Worm (Caenorhabditis elegans) whole organism, midembryonic: Measurements from ENCODE around the gene EEED8.13.
A peak's percentile ranks its signal among the peaks of the same experiment; 100 is the strongest.

ENCODE experiments used
- T22C8.4 ChIP-seq: fragments of 200-800 bp; sonication (Bioruptor generic); IDR thresholded peaks from 2 replicates; pipeline ENCODE4 v1.3.6; 2022; ENCODE audit warnings: missing genetic modification characterization, missing compliant biosample characterization
- cog-1 ChIP-seq: sonication (generic microtip); optimal IDR thresholded peaks from 2 replicates; lab custom pipeline; 2016; ENCODE audit warnings: missing genetic modification characterization, missing compliant biosample characterization
- flt-1 ChIP-seq: fragments of 200-800 bp; sonication (Bioruptor generic); IDR thresholded peaks from 2 replicates; pipeline ENCODE4 v1.3.6; 2022; ENCODE audit warnings: missing genetic modification characterization, missing compliant biosample characterization
- klf-2 ChIP-seq: fragments of 200-800 bp; sonication (Bioruptor generic); conservative IDR thresholded peaks from 2 replicates; pipeline ENCODE4 v1.3.6; 2022; ENCODE audit warnings: missing genetic modification reagents, missing genetic modification characterization, missing compliant biosample characterization
- med-1 ChIP-seq: sonication (generic microtip); optimal IDR thresholded peaks from 2 replicates; lab custom pipeline; 2017; ENCODE audit warnings: missing genetic modification characterization, mild to moderate bottlenecking, missing compliant biosample characterization, antibody characterized with exemption, missing genetic modification reagents; ENCODE audit not compliant: insufficient read depth
- ref-1 ChIP-seq: fragments of 200-800 bp; sonication (Bioruptor generic); conservative IDR thresholded peaks from 2 replicates; pipeline ENCODE4 v1.3.6; 2022; ENCODE audit warnings: missing genetic modification reagents, missing genetic modification characterization, missing compliant biosample characterization
- tab-1 ChIP-seq: fragments of 200-800 bp; sonication (Bioruptor generic); IDR thresholded peaks from 2 replicates; pipeline ENCODE4 v1.3.6; 2022; ENCODE audit warnings: missing genetic modification characterization, missing compliant biosample characterization
- ztf-23 ChIP-seq: fragments of 200-800 bp; sonication (Bioruptor generic); IDR thresholded peaks from 2 replicates; pipeline ENCODE4 v1.3.6; 2022; ENCODE audit warnings: missing genetic modification reagents, missing genetic modification characterization, missing compliant biosample characterization
- ztf-29 ChIP-seq: fragments of 200-800 bp; sonication (Bioruptor generic); IDR thresholded peaks from 2 replicates; pipeline ENCODE4 v1.3.6; 2022; ENCODE audit warnings: missing genetic modification reagents, missing genetic modification characterization, missing compliant biosample characterization

Gene EEED8.13

ce11 chrII:5447381-5447780 is 35.0 kb upstream of the EEED8.13 start, which contains the start of gene cex-1:
cex-1 (plus strand) TSS chrII:5447681.
- no peak for TF ChIP-seq ref-1
- no peak for TF ChIP-seq ztf-23
- no peak for TF ChIP-seq T22C8.4 (GFP tag; lab: Robert Waterston, UW)
- TF ChIP-seq cog-1 (tag; lab: Kevin White, UChicago) = no peak
- TF ChIP-seq klf-2 (GFP tag; lab: Robert Waterston, UW) = no peak
- no peak for TF ChIP-seq tab-1 (GFP tag; lab: Robert Waterston, UW)
- no peak for TF ChIP-seq ztf-29 (GFP tag; lab: Robert Waterston, UW)
- TF ChIP-seq flt-1 = no peak
- no peak for TF ChIP-seq med-1 (GFP tag; lab: Kevin White, UChicago)

DNA sequence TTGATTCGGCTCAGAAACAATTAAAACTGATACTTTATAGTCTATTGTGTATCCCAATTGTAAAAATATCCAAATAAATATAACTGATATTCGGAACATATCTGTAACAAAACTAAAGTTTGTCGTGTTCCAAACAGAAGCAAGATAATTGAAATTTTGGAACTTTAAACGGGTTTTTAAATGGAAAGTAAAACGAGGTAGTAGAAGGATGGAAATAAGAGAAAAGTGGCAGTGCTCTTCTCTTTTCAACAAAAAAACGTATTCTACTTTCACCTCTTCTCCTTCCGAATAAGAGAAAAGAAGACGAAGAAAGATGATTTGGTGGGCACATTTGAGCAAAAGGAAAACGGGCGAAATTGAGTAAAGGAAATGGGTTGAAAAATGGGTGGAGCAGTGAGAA is 34.1 kb upstream of the EEED8.13 start, which contains the start of gene nmr-1:
Gene nmr-1, minus strand, starts transcription at position 101 of the 400 bp plus-strand sequence.
- no peak for TF ChIP-seq flt-1
- TF ChIP-seq T22C8.4 (GFP tag; lab: Robert Waterston, UW) = no peak
- no peak for TF ChIP-seq klf-2 (GFP tag; lab: Robert Waterston, UW)
- TF ChIP-seq cog-1 (tag; lab: Kevin White, UChicago) = no peak
- no peak for TF ChIP-seq ref-1
- TF ChIP-seq med-1 (GFP tag; lab: Kevin White, UChicago) = no peak
- no peak for TF ChIP-seq ztf-23
- no peak for TF ChIP-seq tab-1 (GFP tag; lab: Robert Waterston, UW)
- TF ChIP-seq ztf-29 (GFP tag; lab: Robert Waterston, UW) = no peak

DNA sequence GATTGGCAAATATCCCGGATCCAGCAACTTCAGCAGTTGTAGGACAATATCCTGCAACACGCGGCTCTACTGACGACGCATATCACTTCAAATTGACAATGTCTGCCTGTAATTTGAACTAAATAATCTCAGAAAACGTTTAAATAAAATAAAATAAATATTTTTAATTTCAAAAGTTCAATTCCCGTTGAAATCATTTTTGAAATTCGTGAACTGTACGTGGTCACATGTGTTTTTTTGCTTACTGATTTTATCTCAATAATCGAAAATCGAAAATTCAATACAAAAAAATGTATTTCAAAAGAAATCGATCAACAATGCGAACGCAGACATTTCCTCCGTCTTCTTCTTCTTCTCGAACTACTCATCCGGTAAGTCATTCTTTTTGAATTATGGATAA is 25.2 kb upstream of the EEED8.13 start, which contains the start of gene F07F6.1:
Gene F07F6.1, plus strand, starts transcription at position 301 of the 400 bp plus-strand sequence.
- TF ChIP-seq cog-1 (tag; lab: Kevin White, UChicago) (no peak), ztf-29 (GFP tag; lab: Robert Waterston, UW) (no peak), med-1 (GFP tag; lab: Kevin White, UChicago) (no peak), klf-2 (GFP tag; lab: Robert Waterston, UW) (no peak), T22C8.4 (GFP tag; lab: Robert Waterston, UW) (no peak), ztf-23 (no peak), flt-1 (no peak), tab-1 (GFP tag; lab: Robert Waterston, UW) (no peak), ref-1 (no peak)

DNA sequence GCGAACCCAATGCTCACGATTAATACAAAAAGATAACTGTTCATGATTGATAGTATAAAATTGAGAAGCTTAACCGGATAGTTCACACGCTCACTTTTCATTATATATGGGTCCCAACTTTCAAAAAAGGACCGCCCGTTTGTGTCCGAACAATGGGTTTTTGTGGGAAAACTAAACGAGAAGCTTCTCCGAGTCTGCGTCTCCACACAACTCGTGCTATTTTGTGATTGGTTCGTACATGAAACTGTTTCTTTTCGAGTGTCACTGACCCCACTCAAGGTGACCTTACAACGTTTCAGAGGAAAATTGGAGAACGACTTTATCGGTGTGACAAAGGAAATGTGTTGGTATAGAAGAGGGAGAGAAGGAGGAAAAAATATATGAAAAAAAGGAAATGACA is 24.5 kb upstream of the EEED8.13 start, which contains the start of gene dct-5:
Gene dct-5, minus strand, starts transcription at position 101 of the 400 bp plus-strand sequence.
- no peak for TF ChIP-seq med-1 (GFP tag; lab: Kevin White, UChicago)
- no peak for TF ChIP-seq tab-1 (GFP tag; lab: Robert Waterston, UW)
- TF ChIP-seq klf-2 (GFP tag; lab: Robert Waterston, UW) = no peak
- no peak for TF ChIP-seq ztf-23
- TF ChIP-seq T22C8.4 (GFP tag; lab: Robert Waterston, UW) = no peak
- no peak for TF ChIP-seq flt-1
- no peak for TF ChIP-seq cog-1 (tag; lab: Kevin White, UChicago)
- TF ChIP-seq ztf-29 (GFP tag; lab: Robert Waterston, UW) = no peak
- TF ChIP-seq ref-1 = no peak

ce11 chrII:5433069-5433468 is 20.7 kb upstream of the EEED8.13 start, which contains the start of gene srx-114:
srx-114 (minus strand) TSS chrII:5433169.
- TF ChIP-seq cog-1 (tag; lab: Kevin White, UChicago) (no peak), klf-2 (GFP tag; lab: Robert Waterston, UW) (no peak), med-1 (GFP tag; lab: Kevin White, UChicago) (no peak), ztf-29 (GFP tag; lab: Robert Waterston, UW) (no peak), T22C8.4 (GFP tag; lab: Robert Waterston, UW) (no peak), ztf-23 (no peak), flt-1 (no peak), tab-1 (GFP tag; lab: Robert Waterston, UW) (no peak), ref-1 (no peak)

- TF ChIP-seq ztf-29 (GFP tag; lab: Robert Waterston, UW) = no peak
- no peak for TF ChIP-seq T22C8.4 (GFP tag; lab: Robert Waterston, UW)
- TF ChIP-seq tab-1 (GFP tag; lab: Robert Waterston, UW) = no peak
- no peak for TF ChIP-seq med-1 (GFP tag; lab: Kevin White, UChicago)
- no peak for TF ChIP-seq ref-1
- no peak for TF ChIP-seq cog-1 (tag; lab: Kevin White, UChicago)
- TF ChIP-seq klf-2 (GFP tag; lab: Robert Waterston, UW) = no peak
- no peak for TF ChIP-seq flt-1
- no peak for TF ChIP-seq ztf-23
These were observed 17.3 kb upstream of the EEED8.13 start, which contains the start of the genes F07F6.4 and F07F6.2 for ce11 chrII:5429522-5430257. F07F6.4 (minus strand) TSS chrII:5429572. F07F6.2 (plus strand) TSS chrII:5430207.

DNA sequence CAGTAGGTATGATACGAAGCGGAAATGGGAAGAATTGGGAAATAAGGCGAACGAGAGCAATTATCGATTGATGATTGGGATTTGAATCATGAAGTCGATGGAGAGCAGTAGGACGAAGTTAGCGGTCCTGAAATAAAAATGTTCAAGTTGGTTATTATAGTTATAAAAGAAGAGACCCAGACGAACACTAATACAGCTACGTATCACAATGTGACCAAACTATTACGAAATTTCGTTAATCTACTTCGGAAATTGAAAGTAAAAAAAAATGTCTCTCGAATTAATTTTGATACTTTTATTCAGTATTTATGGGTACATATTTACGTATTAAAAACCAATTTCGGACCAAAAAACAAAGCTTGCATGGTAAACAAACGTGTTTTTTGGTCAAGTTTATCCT is 14.1 kb upstream of the EEED8.13 start:
- TF ChIP-seq T22C8.4 (GFP tag; lab: Robert Waterston, UW) = no peak
- no peak for TF ChIP-seq klf-2 (GFP tag; lab: Robert Waterston, UW)
- TF ChIP-seq ztf-29 (GFP tag; lab: Robert Waterston, UW) = no peak
- no peak for TF ChIP-seq ztf-23
- no peak for TF ChIP-seq flt-1
- TF ChIP-seq tab-1 (GFP tag; lab: Robert Waterston, UW) = no peak
- TF ChIP-seq ref-1 = no peak
- TF ChIP-seq med-1 (GFP tag; lab: Kevin White, UChicago) = no peak
- TF ChIP-seq cog-1 (tag; lab: Kevin White, UChicago) = no peak

DNA sequence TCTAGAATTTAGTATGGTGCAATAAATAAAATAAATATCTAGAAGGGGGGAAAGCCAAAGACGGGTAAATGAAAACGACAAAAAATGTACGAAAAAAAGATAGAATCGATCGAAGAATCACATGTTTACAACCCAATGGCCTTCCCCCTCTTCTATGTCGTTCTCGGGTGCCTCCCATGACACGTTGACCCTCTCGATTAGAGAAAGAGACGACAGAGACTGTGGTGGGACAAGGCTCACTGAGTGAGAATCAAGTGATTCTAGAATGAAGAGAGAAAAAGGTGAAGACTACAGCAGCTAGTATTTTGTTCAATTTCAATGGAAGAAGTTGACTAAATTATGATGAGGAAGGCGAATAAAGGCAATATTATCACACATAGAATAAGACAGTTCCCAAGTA is 13.7 kb upstream of the EEED8.13 start:
- no peak for TF ChIP-seq klf-2 (GFP tag; lab: Robert Waterston, UW)
- 0 out of 2 replicates have a peak, but pooled peaks have one; percentile 54 for TF ChIP-seq ztf-23
- TF ChIP-seq cog-1 (tag; lab: Kevin White, UChicago) = peak; percentile 17

- TF ChIP-seq cog-1 (tag; lab: Kevin White, UChicago) (no peak), flt-1 (no peak), med-1 (GFP tag; lab: Kevin White, UChicago) (no peak), ref-1 (no peak), T22C8.4 (GFP tag; lab: Robert Waterston, UW) (no peak), tab-1 (GFP tag; lab: Robert Waterston, UW) (no peak), klf-2 (GFP tag; lab: Robert Waterston, UW) (no peak), ztf-23 (no peak)
These were observed 13.3 kb upstream of the EEED8.13 start, which contains the start of gene F07F6.8 for ce11 chrII:5425633-5426032. F07F6.8 (minus strand) TSS chrII:5425733.
